Worm (Caenorhabditis elegans) whole organism, L2 larva: ENCODE results near the gene C25F9.2.

Source experiments
- F13H6.1 ChIP-seq: sonication (generic microtip); optimal IDR thresholded peaks from 2 replicates; lab custom pipeline; 2016; ENCODE audit warnings: missing genetic modification characterization, missing compliant biosample characterization
- R02D3.7 ChIP-seq: fragments of 150-350 bp; optimal IDR thresholded peaks from 2 replicates; lab custom pipeline; 2014; ENCODE audit warnings: missing biosample characterization, missing genetic modification characterization
- Y55F3AM.14 ChIP-seq: fragments of 200-800 bp; sonication (Bioruptor generic); optimal IDR thresholded peaks from 2 replicates; lab custom pipeline; 2018; ENCODE audit warnings: mild to moderate bottlenecking, missing genetic modification characterization, missing compliant biosample characterization
- alr-1 ChIP-seq: fragments of 150-350 bp; optimal IDR thresholded peaks from 2 replicates; lab custom pipeline; 2014; ENCODE audit warnings: missing biosample characterization, missing genetic modification characterization
- aly-2 ChIP-seq: fragments of 150-350 bp; optimal IDR thresholded peaks from 2 replicates; lab custom pipeline; 2014; ENCODE audit warnings: missing biosample characterization, missing genetic modification characterization
- blmp-1 ChIP-seq: sonication (generic microtip); optimal IDR thresholded peaks from 2 replicates; lab custom pipeline; 2017; ENCODE audit warnings: missing genetic modification characterization, mild to moderate bottlenecking, missing compliant biosample characterization, antibody characterized with exemption, moderate library complexity; ENCODE audit not compliant: insufficient read depth
- ceh-16 ChIP-seq: fragments of 150-350 bp; optimal IDR thresholded peaks from 2 replicates; lab custom pipeline; 2014; ENCODE audit warnings: missing biosample characterization, missing genetic modification characterization
- egl-27 ChIP-seq: sonication (generic microtip); optimal IDR thresholded peaks from 3 replicates; lab custom pipeline; 2017; ENCODE audit warnings: missing biosample characterization, missing genetic modification reagents, missing genetic modification characterization
- elt-1 ChIP-seq: fragments of 150-350 bp; optimal IDR thresholded peaks from 2 replicates; lab custom pipeline; 2014; ENCODE audit warnings: missing biosample characterization, missing genetic modification characterization
- fos-1 ChIP-seq: fragments of 150-350 bp; optimal IDR thresholded peaks from 2 replicates; lab custom pipeline; 2014; ENCODE audit warnings: missing biosample characterization, missing genetic modification characterization
- gmeb-1 ChIP-seq: fragments of 150-350 bp; optimal IDR thresholded peaks from 2 replicates; lab custom pipeline; 2014; ENCODE audit warnings: missing biosample characterization, missing genetic modification characterization
- lin-11 ChIP-seq: fragments of 150-350 bp; sonication (generic microtip); optimal IDR thresholded peaks from 2 replicates; lab custom pipeline; 2014; ENCODE audit warnings: missing biosample characterization, missing genetic modification characterization, inconsistent platforms, mixed read lengths
- lin-13 ChIP-seq: fragments of 150-350 bp; optimal IDR thresholded peaks from 2 replicates; lab custom pipeline; 2014; ENCODE audit warnings: missing biosample characterization, missing genetic modification reagents, missing genetic modification characterization
- lsy-2 ChIP-seq, 2 experiments: fragments of 150-350 bp in 1 of 2; sonication (generic microtip) in 1 of 2; optimal IDR thresholded peaks; 2 replicates each; lab custom pipeline; 2014 to 2017; ENCODE audit warnings: missing biosample characterization in 2 of 2, missing genetic modification characterization in 2 of 2
- nhr-10 ChIP-seq: sonication (generic microtip); optimal IDR thresholded peaks from 2 replicates; lab custom pipeline; 2017; ENCODE audit warnings: missing biosample characterization, missing genetic modification characterization
- nhr-12 ChIP-seq: fragments of 150-350 bp; optimal IDR thresholded peaks from 2 replicates; lab custom pipeline; 2014; ENCODE audit warnings: missing biosample characterization, missing genetic modification characterization
- nhr-129 ChIP-seq: fragments of 150-350 bp; optimal IDR thresholded peaks from 2 replicates; lab custom pipeline; 2014; ENCODE audit warnings: missing biosample characterization, missing genetic modification characterization
- nhr-21 ChIP-seq: fragments of 150-350 bp; optimal IDR thresholded peaks from 2 replicates; lab custom pipeline; 2014; ENCODE audit warnings: missing biosample characterization, missing genetic modification characterization
- nhr-23 ChIP-seq: fragments of 150-350 bp; optimal IDR thresholded peaks from 2 replicates; lab custom pipeline; 2014; ENCODE audit warnings: missing biosample characterization, missing genetic modification reagents, missing genetic modification characterization
- nhr-237 ChIP-seq: fragments of 150-350 bp; optimal IDR thresholded peaks from 2 replicates; lab custom pipeline; 2014; ENCODE audit warnings: missing biosample characterization, missing genetic modification characterization
- nhr-6 ChIP-seq: fragments of 150-350 bp; optimal IDR thresholded peaks from 2 replicates; lab custom pipeline; 2014; ENCODE audit warnings: missing biosample characterization, missing genetic modification characterization
- nhr-77 ChIP-seq: fragments of 150-350 bp; optimal IDR thresholded peaks from 2 replicates; lab custom pipeline; 2014; ENCODE audit warnings: missing biosample characterization, missing genetic modification characterization
- peb-1 ChIP-seq: fragments of 150-350 bp; optimal IDR thresholded peaks from 2 replicates; lab custom pipeline; 2014; ENCODE audit warnings: missing biosample characterization, missing genetic modification characterization
- sem-4 ChIP-seq: fragments of 150-350 bp; optimal IDR thresholded peaks from 2 replicates; lab custom pipeline; 2014; ENCODE audit warnings: missing biosample characterization, missing genetic modification reagents, missing genetic modification characterization
- skn-1 ChIP-seq: sonication (generic microtip); optimal IDR thresholded peaks from 2 replicates; lab custom pipeline; 2017; ENCODE audit warnings: missing biosample characterization, missing genetic modification characterization
- sma-3 ChIP-seq: sonication (generic microtip); optimal IDR thresholded peaks from 2 replicates; lab custom pipeline; 2016; ENCODE audit warnings: missing genetic modification reagents, missing genetic modification characterization, missing compliant biosample characterization
- sma-9 ChIP-seq, 2 experiments: fragments of 150-350 bp in 1 of 2; sonication (generic microtip) in 1 of 2; optimal IDR thresholded peaks; 2 replicates each; lab custom pipeline; 2014 to 2016; ENCODE audit warnings: missing genetic modification characterization in 2 of 2, mild to moderate bottlenecking in 1 of 2, missing biosample characterization in 1 of 2, missing compliant biosample characterization in 1 of 2, missing genetic modification reagents in 1 of 2, moderate library complexity in 1 of 2
- snpc-4 ChIP-seq: fragments of 150-350 bp; optimal IDR thresholded peaks from 2 replicates; lab custom pipeline; 2014; ENCODE audit warnings: missing biosample characterization, missing genetic modification characterization
- unc-39 ChIP-seq: fragments of 150-350 bp; optimal IDR thresholded peaks from 2 replicates; lab custom pipeline; 2014; ENCODE audit warnings: missing biosample characterization, missing genetic modification characterization
- unc-55 ChIP-seq: fragments of 150-350 bp; sonication (generic microtip); optimal IDR thresholded peaks from 3 replicates; lab custom pipeline; 2014; ENCODE audit warnings: missing biosample characterization, missing genetic modification reagents, missing genetic modification characterization
- ztf-1 ChIP-seq: fragments of 200-800 bp; sonication (Bioruptor generic); conservative IDR thresholded peaks from 2 replicates; pipeline ENCODE4 v1.3.6; 2022; ENCODE audit warnings: missing genetic modification characterization, missing compliant biosample characterization
- ztf-4 ChIP-seq: fragments of 150-350 bp; optimal IDR thresholded peaks from 2 replicates; lab custom pipeline; 2014; ENCODE audit warnings: missing biosample characterization, missing genetic modification characterization

Gene C25F9.2

DNA sequence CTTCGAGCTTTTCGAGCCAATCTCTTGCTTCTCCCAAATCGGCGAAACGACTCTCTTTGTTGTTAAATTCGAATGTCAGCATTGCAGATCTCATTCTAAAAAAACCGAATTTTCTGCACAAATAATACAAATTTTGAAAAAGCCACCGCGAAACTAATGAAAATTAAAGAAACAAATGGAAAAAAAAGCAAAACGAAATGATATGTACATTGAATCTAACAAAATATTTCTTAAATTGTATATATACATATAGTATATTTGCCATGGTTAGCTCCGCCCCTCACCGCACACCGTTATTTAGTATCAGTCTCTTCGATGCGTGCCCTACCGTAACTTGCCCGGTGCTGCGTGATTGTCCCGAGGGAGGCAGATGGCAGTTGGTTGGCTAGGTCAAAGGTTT is 20.7 kb upstream of the C25F9.2 start, which contains the start of gene srw-86:
Gene srw-86 (minus strand): TSS at position 101 of the 400 bp plus-strand sequence.
- TF ChIP-seq sem-4 (tag; lab: Kevin White, UChicago) (no peak), nhr-21 (tag; lab: Kevin White, UChicago) (no peak), snpc-4 (tag; lab: Kevin White, UChicago) (no peak), nhr-6 (tag; lab: Kevin White, UChicago) (no peak), fos-1 (tag; lab: Kevin White, UChicago) (no peak), R02D3.7 (tag; lab: Kevin White, UChicago) (no peak), unc-55 (GFP tag; lab: Kevin White, UChicago) (no peak), lsy-2 (tag; optimal IDR thresholded peaks at IDR 0.05; lab: Kevin White, UChicago) (no peak), nhr-77 (no peak), nhr-129 (tag; lab: Kevin White, UChicago) (no peak), sma-3 (GFP tag; lab: Kevin White, UChicago) (no peak), egl-27 (tag; lab: Kevin White, UChicago) (no peak), nhr-237 (tag; lab: Kevin White, UChicago) (no peak), ztf-1 (GFP tag; lab: Robert Waterston, UW) (no peak)

DNA sequence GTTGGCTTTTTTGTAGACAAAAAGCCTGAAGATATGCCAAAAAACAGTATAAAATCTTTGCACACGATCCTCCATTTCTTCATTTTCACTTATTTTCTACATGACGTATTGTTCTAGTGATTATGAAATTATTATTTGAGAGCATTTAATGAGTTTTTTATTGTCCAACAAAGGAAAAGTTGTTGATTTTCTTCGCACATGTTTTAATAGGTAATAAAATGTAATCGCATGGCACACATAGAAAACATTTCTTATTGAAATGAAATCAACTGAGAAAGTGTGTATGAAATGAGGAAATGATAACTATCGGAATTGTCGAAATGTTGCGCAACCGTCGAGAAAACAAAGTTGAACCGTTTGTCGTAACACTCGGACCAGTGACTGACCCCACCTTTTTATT is 19.8 kb upstream of the C25F9.2 start:
- TF ChIP-seq nhr-129 (tag; lab: Kevin White, UChicago) (no peak), fos-1 (tag; lab: Kevin White, UChicago) (peak; percentile 11)

DNA sequence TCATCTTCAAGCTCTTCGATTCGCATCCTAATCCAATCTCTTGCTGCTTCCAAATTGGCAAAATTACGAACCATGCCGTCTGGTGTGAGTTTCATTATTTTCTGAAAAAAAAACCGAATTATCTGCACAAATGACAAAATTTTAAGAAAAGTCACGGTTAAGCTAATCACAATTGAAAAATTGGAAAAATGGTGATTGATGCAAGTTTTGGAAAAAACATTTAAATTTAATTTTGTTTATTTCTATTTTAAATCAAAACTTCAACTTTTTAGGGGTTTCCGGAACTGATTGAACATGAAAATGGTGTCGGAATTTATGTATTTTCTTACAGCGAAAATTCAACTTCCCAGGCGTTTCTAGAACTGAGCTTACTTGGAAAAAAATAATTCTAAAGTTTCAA is 18.4 kb upstream of the C25F9.2 start, which contains the start of gene C25F9.12:
Gene C25F9.12 (minus strand): TSS at position 101 of the 400 bp plus-strand sequence.
- TF ChIP-seq Y55F3AM.14 (GFP tag; lab: Kevin White, UChicago) (no peak), lin-11 (tag; lab: Kevin White, UChicago) (no peak), ztf-4 (tag; lab: Kevin White, UChicago) (no peak), peb-1 (no peak), alr-1 (tag; lab: Kevin White, UChicago) (no peak), lsy-2 (tag; optimal IDR thresholded peaks at IDR 0.05; lab: Kevin White, UChicago) (no peak), lin-13 (GFP tag; lab: Kevin White, UChicago) (no peak), F13H6.1 (tag; lab: Kevin White, UChicago) (no peak), ceh-16 (tag; lab: Kevin White, UChicago) (no peak), aly-2 (tag; lab: Kevin White, UChicago) (no peak), unc-39 (tag; lab: Kevin White, UChicago) (no peak), skn-1 (tag; lab: Kevin White, UChicago) (no peak), elt-1 (tag; lab: Kevin White, UChicago) (no peak), blmp-1 (tag; lab: Kevin White, UChicago) (no peak), sma-9 (GFP tag; optimal IDR thresholded peaks at IDR 0.05; lab: Kevin White, UChicago) (no peak), sma-9 (tag; optimal IDR thresholded peaks at IDR 0.05; lab: Kevin White, UChicago) (no peak)

DNA sequence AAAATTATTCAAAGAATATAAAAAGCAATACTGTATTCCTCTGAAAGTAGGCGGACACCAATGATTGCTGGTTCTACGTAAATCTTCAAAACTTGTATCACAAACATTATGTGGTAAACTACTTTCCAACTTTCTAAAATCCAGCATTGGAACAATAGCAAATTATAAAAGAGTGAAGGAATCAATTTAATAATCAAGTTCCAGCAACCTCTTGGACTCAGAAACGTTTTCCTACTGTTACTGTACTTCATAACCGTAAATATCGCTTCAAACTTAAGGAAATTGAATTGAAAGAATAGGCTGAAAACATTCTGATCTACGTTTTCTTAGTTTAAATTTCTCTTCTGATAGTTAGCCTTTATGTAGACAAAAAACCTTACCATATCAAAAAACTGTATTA is 17.7 kb upstream of the C25F9.2 start:
- no peak for TF ChIP-seq nhr-23
- TF ChIP-seq ztf-1 (GFP tag; lab: Robert Waterston, UW): no peak
- no peak for TF ChIP-seq blmp-1 (tag; lab: Kevin White, UChicago)
- TF ChIP-seq nhr-12 (tag; lab: Kevin White, UChicago): no peak
- TF ChIP-seq nhr-77: no peak
- TF ChIP-seq lin-13 (GFP tag; lab: Kevin White, UChicago): no peak
- TF ChIP-seq unc-39 (tag; lab: Kevin White, UChicago): no peak
- TF ChIP-seq nhr-129 (tag; lab: Kevin White, UChicago): no peak
- TF ChIP-seq alr-1 (tag; lab: Kevin White, UChicago): no peak
- no peak for TF ChIP-seq F13H6.1 (tag; lab: Kevin White, UChicago)

DNA sequence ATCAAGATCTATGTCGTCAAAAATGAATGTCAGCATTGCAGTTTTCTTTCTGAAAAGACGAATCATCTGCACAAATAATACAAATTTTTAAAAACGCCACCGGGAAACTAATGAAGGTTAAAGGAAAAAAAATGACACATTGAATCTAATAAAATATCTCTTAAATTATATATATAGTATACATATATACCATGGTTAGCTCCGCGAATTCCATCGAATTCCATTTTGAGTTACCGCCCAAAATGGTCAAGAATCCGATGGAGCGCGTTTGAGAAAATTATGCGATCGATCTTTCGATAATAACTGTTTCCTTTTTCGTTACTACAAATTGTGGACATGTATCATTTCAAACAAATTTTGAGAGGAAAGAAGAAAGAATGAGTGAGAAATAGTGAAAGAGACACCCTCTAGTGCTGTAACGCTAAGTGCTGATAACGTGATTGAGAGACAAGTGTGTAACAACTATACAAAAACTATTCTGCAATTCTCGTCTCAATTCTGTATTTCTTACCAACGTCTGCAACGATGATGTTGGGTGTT is 15.9 kb upstream of the C25F9.2 start, which contains the start of the genes C25F9.6 and C25F9.10:
Gene C25F9.6 (minus strand): TSS at position 51 of the 540 bp plus-strand sequence.
Gene C25F9.10 (plus strand): TSS at position 454 of the 540 bp plus-strand sequence.
- TF ChIP-seq nhr-237 (tag; lab: Kevin White, UChicago): no peak
- peak; percentile 42 for TF ChIP-seq gmeb-1
- peak; percentile 63 for TF ChIP-seq fos-1 (tag; lab: Kevin White, UChicago)
- no peak for TF ChIP-seq nhr-10
